Fruit fly (Drosophila melanogaster) whole organism, prepupa: ENCODE results near the gene CG10650.
A peak's percentile ranks its signal among the peaks of the same experiment; 100 is the strongest.

Experiments used
- CG10631 ChIP-seq: fragments of 200-800 bp; sonication (Bioruptor generic); optimal IDR thresholded peaks from 2 replicates; lab custom pipeline; 2016; ENCODE audit warnings: missing biosample characterization, missing genetic modification characterization
- CG11294 ChIP-seq: fragments of 200-800 bp; sonication (Bioruptor generic); IDR thresholded peaks from 2 replicates; pipeline ENCODE4 v1.3.6; 2022; ENCODE audit warnings: missing biosample characterization, missing genetic modification characterization
- CG11762 ChIP-seq: fragments of 200-800 bp; sonication (Bioruptor generic); optimal IDR thresholded peaks from 3 replicates; lab custom pipeline; 2016; ENCODE audit warnings: missing biosample characterization, missing genetic modification characterization; ENCODE audit not compliant: insufficient read depth
- CG11902 ChIP-seq: fragments of 200-800 bp; sonication (Bioruptor generic); optimal IDR thresholded peaks from 3 replicates; lab custom pipeline; 2016; ENCODE audit warnings: missing biosample characterization, missing genetic modification characterization
- CG1621 ChIP-seq: fragments of 200-800 bp; sonication (Bioruptor generic); optimal IDR thresholded peaks from 3 replicates; lab custom pipeline; 2018; ENCODE audit warnings: missing biosample characterization, mild to moderate bottlenecking, missing genetic modification characterization
- CG16779 ChIP-seq: fragments of 200-800 bp; sonication (Bioruptor generic); optimal IDR thresholded peaks from 3 replicates; lab custom pipeline; 2017; ENCODE audit warnings: missing biosample characterization, mild to moderate bottlenecking, missing genetic modification characterization
- CG3032 ChIP-seq: fragments of 200-800 bp; optimal IDR thresholded peaks from 2 replicates; lab custom pipeline; 2019; ENCODE audit warnings: missing biosample characterization, mild to moderate bottlenecking, missing genetic modification characterization, moderate library complexity
- CG31627 ChIP-seq: fragments of 200-800 bp; sonication (Bioruptor generic); optimal IDR thresholded peaks from 3 replicates; lab custom pipeline; 2016; ENCODE audit warnings: missing biosample characterization, missing genetic modification characterization
- CG34406 ChIP-seq: fragments of 200-800 bp; sonication (Bioruptor generic); optimal IDR thresholded peaks from 3 replicates; lab custom pipeline; 2016; ENCODE audit warnings: missing biosample characterization, missing genetic modification characterization
- CG6163 ChIP-seq: fragments of 200-800 bp; sonication (Bioruptor generic); IDR thresholded peaks from 3 replicates; pipeline ENCODE4 v1.3.6; 2022; ENCODE audit warnings: missing biosample characterization, missing genetic modification characterization
- CG6808 ChIP-seq: fragments of 200-800 bp; sonication (Bioruptor generic); optimal IDR thresholded peaks from 3 replicates; lab custom pipeline; 2017; ENCODE audit warnings: missing biosample characterization, missing genetic modification characterization, mild to moderate bottlenecking, moderate library complexity, missing genetic modification reagents
- CG6854 ChIP-seq: fragments of 200-800 bp; sonication (Bioruptor generic); optimal IDR thresholded peaks from 2 replicates; lab custom pipeline; 2017; ENCODE audit warnings: missing biosample characterization, mild to moderate bottlenecking, missing genetic modification characterization
- CG7368 ChIP-seq: fragments of 200-800 bp; sonication (Bioruptor generic); optimal IDR thresholded peaks from 3 replicates; lab custom pipeline; 2016; ENCODE audit warnings: missing biosample characterization, missing genetic modification characterization
- CG8319 ChIP-seq: fragments of 200-800 bp; sonication (Bioruptor generic); optimal IDR thresholded peaks from 3 replicates; lab custom pipeline; 2016; ENCODE audit warnings: missing biosample characterization, missing genetic modification characterization
- CG8632 ChIP-seq: fragments of 200-800 bp; sonication (Bioruptor generic); optimal IDR thresholded peaks from 3 replicates; lab custom pipeline; 2016; ENCODE audit warnings: missing biosample characterization, missing genetic modification characterization
- CG9139 ChIP-seq: fragments of 200-800 bp; sonication (Bioruptor generic); optimal IDR thresholded peaks from 3 replicates; lab custom pipeline; 2017; ENCODE audit warnings: missing biosample characterization, mild to moderate bottlenecking, missing genetic modification characterization
- Eip75B ChIP-seq: fragments of 200-800 bp; sonication (Bioruptor generic); optimal IDR thresholded peaks from 3 replicates; lab custom pipeline; 2016; ENCODE audit warnings: missing biosample characterization, missing genetic modification characterization
- Eip78C ChIP-seq: fragments of 200-800 bp; sonication (Bioruptor generic); peaks from one replicate; lab custom pipeline; 2016; ENCODE audit warnings: missing biosample characterization, missing genetic modification characterization
- Eip93F ChIP-seq: fragments of 200-800 bp; sonication (Bioruptor generic); optimal IDR thresholded peaks from 2 replicates; lab custom pipeline; 2016; ENCODE audit warnings: missing biosample characterization, mild to moderate bottlenecking, missing genetic modification characterization
- Ets21C ChIP-seq: fragments of 200-800 bp; sonication (Bioruptor generic); optimal IDR thresholded peaks from 3 replicates; lab custom pipeline; 2016; ENCODE audit warnings: missing biosample characterization, missing genetic modification characterization
- Ets96B ChIP-seq: fragments of 200-800 bp; optimal IDR thresholded peaks from 2 replicates; lab custom pipeline; 2019; ENCODE audit warnings: missing biosample characterization, mild to moderate bottlenecking, missing genetic modification characterization, moderate library complexity
- Gug ChIP-seq: fragments of 200-800 bp; sonication (Bioruptor generic); IDR thresholded peaks from 2 replicates; pipeline ENCODE4 v1.3.6; 2022; ENCODE audit warnings: missing biosample characterization, missing genetic modification characterization
- Hr38 ChIP-seq: sonication (Bioruptor generic); optimal IDR thresholded peaks from 2 replicates; lab custom pipeline; 2016; ENCODE audit warnings: missing biosample characterization, missing genetic modification characterization
- Hr39 ChIP-seq: fragments of 200-800 bp; sonication (Bioruptor generic); optimal IDR thresholded peaks from 2 replicates; lab custom pipeline; 2016; ENCODE audit warnings: missing biosample characterization, missing genetic modification characterization
- Hr4 ChIP-seq: fragments of 200-800 bp; sonication (Bioruptor generic); optimal IDR thresholded peaks from 3 replicates; lab custom pipeline; 2016; ENCODE audit warnings: missing biosample characterization, missing genetic modification characterization
- Lpt ChIP-seq: fragments of 200-800 bp; sonication (Bioruptor generic); optimal IDR thresholded peaks from 3 replicates; lab custom pipeline; 2016; ENCODE audit warnings: missing biosample characterization, missing genetic modification characterization
- Met ChIP-seq: fragments of 200-800 bp; sonication (Bioruptor generic); optimal IDR thresholded peaks from 3 replicates; lab custom pipeline; 2016; ENCODE audit warnings: missing biosample characterization, missing genetic modification characterization
- OdsH ChIP-seq: fragments of 200-800 bp; sonication (Bioruptor generic); optimal IDR thresholded peaks from 3 replicates; lab custom pipeline; 2016; ENCODE audit warnings: missing biosample characterization, missing genetic modification characterization
- Smox ChIP-seq: fragments of 200-800 bp; sonication (Bioruptor generic); optimal IDR thresholded peaks from 3 replicates; lab custom pipeline; 2016; ENCODE audit warnings: missing biosample characterization, missing genetic modification characterization
- Sox102F ChIP-seq: fragments of 200-800 bp; sonication (Bioruptor generic); optimal IDR thresholded peaks from 2 replicates; lab custom pipeline; 2016; ENCODE audit warnings: missing biosample characterization, mild to moderate bottlenecking, missing genetic modification characterization
- Sox14 ChIP-seq: fragments of 200-800 bp; sonication (Bioruptor generic); optimal IDR thresholded peaks from 3 replicates; lab custom pipeline; 2016; ENCODE audit warnings: missing biosample characterization, missing genetic modification characterization
- Sox15 ChIP-seq: fragments of 200-800 bp; sonication (Bioruptor generic); optimal IDR thresholded peaks from 3 replicates; lab custom pipeline; 2016; ENCODE audit warnings: missing biosample characterization, missing genetic modification characterization
- achi ChIP-seq: fragments of 200-800 bp; sonication (Bioruptor generic); optimal IDR thresholded peaks from 3 replicates; lab custom pipeline; 2016; ENCODE audit warnings: missing biosample characterization, missing genetic modification characterization
- acj6 ChIP-seq: fragments of 200-800 bp; sonication (Bioruptor generic); optimal IDR thresholded peaks from 3 replicates; lab custom pipeline; 2016; ENCODE audit warnings: missing biosample characterization, missing genetic modification characterization
- dac ChIP-seq: fragments of 200-800 bp; sonication (Bioruptor generic); optimal IDR thresholded peaks from 2 replicates; lab custom pipeline; 2017; ENCODE audit warnings: missing biosample characterization, mild to moderate bottlenecking, missing genetic modification characterization
- dsx ChIP-seq: fragments of 200-800 bp; optimal IDR thresholded peaks from 3 replicates; lab custom pipeline; 2019; ENCODE audit warnings: missing biosample characterization, mild to moderate bottlenecking, missing genetic modification characterization, moderate library complexity; ENCODE audit not compliant: poor library complexity, severe bottlenecking
- eg ChIP-seq: fragments of 200-800 bp; sonication (Bioruptor generic); IDR thresholded peaks from 3 replicates; pipeline ENCODE4 v1.3.6; 2022; ENCODE audit warnings: missing biosample characterization, missing genetic modification characterization
- fd59A ChIP-seq: fragments of 200-800 bp; sonication (Bioruptor generic); optimal IDR thresholded peaks from 2 replicates; lab custom pipeline; 2017; ENCODE audit warnings: missing biosample characterization, mild to moderate bottlenecking, missing genetic modification characterization, missing genetic modification reagents
- fkh ChIP-seq: fragments of 200-800 bp; sonication (Bioruptor generic); optimal IDR thresholded peaks from 3 replicates; lab custom pipeline; 2017; ENCODE audit warnings: missing biosample characterization, mild to moderate bottlenecking, missing genetic modification characterization, moderate library complexity
- lz ChIP-seq: fragments of 200-800 bp; sonication (Bioruptor generic); optimal IDR thresholded peaks from 3 replicates; lab custom pipeline; 2016; ENCODE audit warnings: missing biosample characterization, missing genetic modification characterization
- net ChIP-seq: fragments of 200-800 bp; sonication (Bioruptor generic); optimal IDR thresholded peaks from 3 replicates; lab custom pipeline; 2016; ENCODE audit warnings: missing biosample characterization, missing genetic modification characterization
- pdm3 ChIP-seq: fragments of 200-800 bp; sonication (Bioruptor generic); optimal IDR thresholded peaks from 3 replicates; lab custom pipeline; 2016; ENCODE audit warnings: missing biosample characterization, missing genetic modification characterization
- salr ChIP-seq, 2 experiments: fragments of 200-800 bp; sonication (Bioruptor generic); optimal IDR thresholded peaks; 3 replicates each; lab custom pipeline; 2016 to 2018; ENCODE audit warnings: missing biosample characterization in 2 of 2, missing genetic modification characterization in 2 of 2, mild to moderate bottlenecking in 1 of 2
- ss ChIP-seq, 2 experiments: fragments of 200-800 bp; sonication (Bioruptor generic); optimal IDR thresholded peaks; 2 replicates in 1 of 2; 3 replicates in 1 of 2; lab custom pipeline; 2017 to 2018; ENCODE audit warnings: mild to moderate bottlenecking in 2 of 2, missing biosample characterization in 2 of 2, missing genetic modification characterization in 2 of 2, moderate library complexity in 1 of 2
- svp ChIP-seq: fragments of 200-800 bp; sonication (Bioruptor generic); peaks from one replicate; lab custom pipeline; 2016; ENCODE audit warnings: missing biosample characterization, missing genetic modification characterization
- vri ChIP-seq: fragments of 200-800 bp; sonication (Bioruptor generic); optimal IDR thresholded peaks from 3 replicates; lab custom pipeline; 2016; ENCODE audit warnings: missing biosample characterization, mild to moderate bottlenecking, missing genetic modification characterization

Gene CG10650

DNA sequence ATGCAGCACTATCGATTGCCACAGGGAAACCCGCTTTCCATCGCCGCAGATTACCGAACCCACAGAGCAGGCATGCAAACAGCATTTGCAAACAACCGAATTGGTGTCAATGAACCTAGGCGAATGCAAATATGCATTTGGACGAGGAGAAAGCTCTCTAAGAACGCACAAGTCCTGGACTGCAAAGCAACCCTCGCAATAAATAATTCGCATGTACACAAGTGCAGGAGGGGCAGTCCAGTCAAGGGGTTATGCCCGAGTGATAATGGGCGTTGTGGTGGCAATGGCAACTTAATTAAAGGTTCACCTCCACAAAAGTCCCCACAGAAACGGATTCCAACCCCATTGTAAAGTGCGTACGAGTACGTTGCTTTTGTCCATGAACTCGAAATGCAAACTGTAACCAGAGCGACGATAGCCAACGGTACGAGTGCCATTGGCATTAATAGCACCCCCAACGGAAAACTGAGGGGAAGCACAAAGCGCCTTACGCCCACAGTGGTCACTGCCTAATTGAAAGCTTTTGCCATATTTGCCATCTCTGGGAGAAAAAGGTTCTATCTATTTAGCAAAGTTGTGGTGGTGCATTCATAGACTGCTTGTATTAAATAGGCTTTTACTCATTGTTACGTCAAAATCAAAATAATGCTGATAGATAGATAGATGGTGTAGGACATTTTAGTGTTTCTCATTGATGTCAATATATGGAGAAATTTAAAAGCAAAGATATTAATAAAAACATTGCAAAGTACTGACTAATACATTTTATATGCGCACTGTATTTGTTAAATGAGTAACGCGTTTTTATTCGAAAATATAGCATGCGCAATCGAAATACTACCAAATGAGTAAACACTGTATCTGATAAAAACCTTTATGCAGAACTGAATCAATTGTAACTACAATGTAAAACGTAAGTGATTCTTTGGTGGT lies 12.6 kb downstream of the CG10650 start (continued):
- TF ChIP-seq Ets96B (tag; lab: Kevin White, UChicago) (peak; percentile 30), Gug (no peak), Smox (peak; percentile 29), dsx (GFP tag; lab: Kevin White, UChicago) (peak; percentile 40), Eip75B (GFP tag; lab: Kevin White, UChicago) (peak; percentile 17), Eip93F (GFP tag; lab: Kevin White, UChicago) (no peak)
- TF ChIP-seq, all 60 proteins: peak for 23

DNA sequence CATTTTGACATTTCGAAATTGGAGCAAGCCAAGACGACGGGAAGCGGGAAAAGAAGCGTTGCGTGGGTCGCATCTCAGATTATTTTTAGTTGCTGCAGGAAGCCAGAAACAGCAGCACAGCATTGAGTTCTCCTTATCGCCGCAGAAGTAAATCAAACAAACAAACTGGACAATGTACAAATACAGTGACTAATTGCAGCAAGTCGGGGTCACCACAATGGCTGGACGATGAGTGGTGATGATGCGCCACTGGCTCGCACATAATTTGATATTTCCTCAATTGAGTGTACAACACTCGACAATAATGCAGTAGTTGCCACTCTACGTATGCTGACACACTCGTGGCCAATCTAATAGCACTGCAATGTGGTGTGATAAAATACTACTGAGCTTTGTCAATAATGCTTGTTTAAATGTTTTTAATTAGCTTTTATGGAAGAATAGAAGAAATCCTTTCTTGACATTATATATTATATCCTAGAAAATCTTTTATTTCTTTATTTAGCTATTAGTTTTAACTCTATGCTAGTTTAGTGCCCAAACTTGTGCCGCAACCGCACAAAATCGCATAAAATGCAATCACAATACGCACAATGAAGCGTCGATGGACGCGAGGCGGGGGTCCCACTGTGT lies 13.7 kb downstream of the CG10650 start:
- TF ChIP-seq CG9139 (GFP tag; lab: Kevin White, UChicago) (no peak), CG11762 (GFP tag; lab: Kevin White, UChicago) (peak; percentile 26), eg (peak; percentile 87), Sox14 (GFP tag; lab: Kevin White, UChicago) (peak; percentile 51), svp (GFP tag; lab: Kevin White, UChicago) (peak; percentile 76), CG6163 (peak; percentile 56; the same call in 2 of the 3 replicates), CG6854 (GFP tag; lab: Kevin White, UChicago) (no peak), Hr4 (GFP tag; lab: Kevin White, UChicago) (peak; percentile 88), CG16779 (tag; lab: Kevin White, UChicago) (peak; percentile 57), Eip78C (GFP tag; lab: Kevin White, UChicago) (peak; percentile 88), Ets21C (GFP tag; lab: Kevin White, UChicago) (no peak), Eip93F (GFP tag; lab: Kevin White, UChicago) (no peak), CG8632 (peak; percentile 49), CG1621 (tag; lab: Kevin White, UChicago) (peak; percentile 54), dac (GFP tag; lab: Kevin White, UChicago) (peak; percentile 63), Lpt (peak; percentile 84), fkh (GFP tag; lab: Kevin White, UChicago) (no peak), CG8319 (peak; percentile 91), CG3032 (tag; lab: Kevin White, UChicago) (peak; percentile 69), fd59A (GFP tag; lab: Kevin White, UChicago) (peak; percentile 61), pdm3 (GFP tag; lab: Kevin White, UChicago) (peak; percentile 73), ss (GFP tag; optimal IDR thresholded peaks at IDR 0.05; lab: Kevin White, UChicago) (peak; percentile 34 to 57), vri (GFP tag; lab: Kevin White, UChicago) (no peak), OdsH (GFP tag; lab: Kevin White, UChicago) (peak; percentile 71), Smox (peak; percentile 21), CG10631 (GFP tag; lab: Kevin White, UChicago) (peak; percentile 70), CG11902 (GFP tag; lab: Kevin White, UChicago) (no peak), salr (GFP tag; optimal IDR thresholded peaks at IDR 0.05; lab: Kevin White, UChicago) (peak in 1 of 2 experiments; percentile 75), acj6 (peak; percentile 55), Met (GFP tag; lab: Kevin White, UChicago) (peak; percentile 30), achi (peak; percentile 76), Sox102F (peak; percentile 16), lz (GFP tag; lab: Kevin White, UChicago) (peak; percentile 21), Hr39 (GFP tag; lab: Kevin White, UChicago) (peak; percentile 4), Hr38 (no peak), CG7368 (peak; percentile 36), net (GFP tag; lab: Kevin White, UChicago) (peak; percentile 72), CG11294 (GFP tag; lab: Robert Waterston, UW) (peak; percentile 77), dsx (GFP tag; lab: Kevin White, UChicago) (peak; percentile 69), CG31627 (GFP tag; lab: Kevin White, UChicago) (no peak), Ets96B (tag; lab: Kevin White, UChicago) (peak; percentile 64), CG34406 (peak; percentile 51), Sox15 (peak; percentile 10), CG6808 (GFP tag; lab: Kevin White, UChicago) (peak; percentile 70)
